Comparison of ENCODE assay signal across 1 fruit fly cellular context in the genomic region with DNA sequence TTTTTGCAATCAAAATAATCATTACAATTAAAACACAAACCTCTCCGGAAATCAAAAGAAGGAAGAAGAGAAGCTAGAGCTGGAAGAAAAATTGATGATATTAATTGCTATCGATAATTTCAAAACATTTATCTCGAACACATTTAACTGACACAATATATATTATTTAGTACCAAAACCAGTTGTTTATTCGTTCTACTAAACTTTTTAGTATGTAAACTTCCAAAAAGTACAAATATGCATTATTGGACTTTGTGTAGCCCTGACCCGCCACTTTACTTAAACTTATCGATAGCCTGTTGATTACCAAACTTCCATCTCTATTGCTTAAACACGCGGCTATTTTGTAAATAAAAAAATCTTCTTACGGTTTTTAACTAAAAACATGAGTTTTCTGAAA.
TF ChIP-seq lines count a peak whose summit lies in the region.

A gene (minus strand): TSS at position 73 of the 400 bp plus-strand sequence.
A gene (plus strand): TSS at position 302 of the 400 bp plus-strand sequence.

TF ChIP-seq in whole organism, embryonic, 481 proteins besides CTCF, POLR2A, EP300 and RAD21 (continued from another document and continues in another):
- TF ChIP-seq CG8359 (GFP tag; optimal IDR thresholded peaks at IDR 0.05; lab: Kevin White, UChicago; ENCODE audit: borderline replicate concordance) = peak; percentile 75
- peak; percentile 65 for TF ChIP-seq zfh2 (GFP tag; optimal IDR thresholded peaks at IDR 0.05; lab: Kevin White, UChicago)
- TF ChIP-seq CG8765 (GFP tag; IDR thresholded peaks at IDR 0.05; lab: Robert Waterston, UW) = no peak
- TF ChIP-seq ATbp (GFP tag; optimal IDR thresholded peaks at IDR 0.05; lab: Kevin White, UChicago) = peak; percentile 86
- TF ChIP-seq CG15011 (GFP tag; optimal IDR thresholded peaks at IDR 0.05; lab: Kevin White, UChicago) = peak; percentile 88
- TF ChIP-seq pfk (GFP tag; optimal IDR thresholded peaks at IDR 0.05; lab: Kevin White, UChicago) = peak; percentile 67
- TF ChIP-seq CG7786 (GFP tag; optimal IDR thresholded peaks at IDR 0.05; lab: Kevin White, UChicago) = peak; percentile 42
- peak; percentile 60 for TF ChIP-seq fu2 (GFP tag; optimal IDR thresholded peaks at IDR 0.05; lab: Kevin White, UChicago)
- TF ChIP-seq CG31441 (GFP tag; IDR thresholded peaks at IDR 0.05; lab: Robert Waterston, UW) = peak; percentile 92
- peak; percentile 66 for TF ChIP-seq CG8281 (tag; optimal IDR thresholded peaks at IDR 0.05; lab: Kevin White, UChicago)
- peak; percentile 64; the same call in 2 of the 3 replicates for TF ChIP-seq tgo (GFP tag; IDR thresholded peaks at IDR 0.05; lab: Robert Waterston, UW)
- TF ChIP-seq CG2120 (GFP tag; optimal IDR thresholded peaks at IDR 0.05; lab: Kevin White, UChicago) = peak; percentile 76
- TF ChIP-seq CG17361 (GFP tag; IDR thresholded peaks at IDR 0.05; lab: Robert Waterston, UW) = peak; percentile 93
- TF ChIP-seq NC2α (GFP tag; optimal IDR thresholded peaks at IDR 0.05; lab: Kevin White, UChicago) = peak; percentile 59
- TF ChIP-seq Hr51 (GFP tag; optimal IDR thresholded peaks at IDR 0.05; lab: Kevin White, UChicago) = peak; percentile 76 to 86
- peak; percentile 90 for TF ChIP-seq sqz (GFP tag; optimal IDR thresholded peaks at IDR 0.05; lab: Kevin White, UChicago)
- TF ChIP-seq CG8924 (tag; optimal IDR thresholded peaks at IDR 0.05; lab: Kevin White, UChicago) = peak; percentile 88
- peak; percentile 61 for TF ChIP-seq CG13123 (GFP tag; optimal IDR thresholded peaks at IDR 0.05; lab: Kevin White, UChicago)
- TF ChIP-seq tna (GFP tag; IDR thresholded peaks at IDR 0.05; lab: Robert Waterston, UW; ENCODE audit: partially characterized antibody) = peak; percentile 36; the same call in 1 of the 2 replicates
- TF ChIP-seq Tbp (GFP tag; optimal IDR thresholded peaks at IDR 0.05; lab: Kevin White, UChicago) = no peak
- TF ChIP-seq CG1603 (tag; optimal IDR thresholded peaks at IDR 0.05; lab: Kevin White, UChicago) = peak; percentile 85
- TF ChIP-seq CG12391 (tag; optimal IDR thresholded peaks at IDR 0.05; lab: Kevin White, UChicago) = peak; percentile 94
- peak; percentile 71 for TF ChIP-seq zfh1 (GFP tag; IDR thresholded peaks at IDR 0.05; lab: Robert Waterston, UW)
- TF ChIP-seq bab2 (GFP tag; optimal IDR thresholded peaks at IDR 0.05; lab: Kevin White, UChicago) = peak; percentile 65
- peak; percentile 59 for TF ChIP-seq CG3995 (GFP tag; optimal IDR thresholded peaks at IDR 0.05; lab: Kevin White, UChicago)
- peak; percentile 89 for TF ChIP-seq CG8388 (GFP tag; optimal IDR thresholded peaks at IDR 0.05; lab: Kevin White, UChicago)
- peak; percentile 58 for TF ChIP-seq repo (GFP tag; optimal IDR thresholded peaks at IDR 0.05; lab: Kevin White, UChicago)
- TF ChIP-seq bigmax (GFP tag; optimal IDR thresholded peaks at IDR 0.05; lab: Kevin White, UChicago) = peak; percentile 21
- TF ChIP-seq org-1 (GFP tag; optimal IDR thresholded peaks at IDR 0.05; lab: Kevin White, UChicago) = peak; percentile 79
- no peak for TF ChIP-seq Dip2 (GFP tag; IDR thresholded peaks at IDR 0.05; lab: Robert Waterston, UW)
- peak; percentile 25 for TF ChIP-seq Elba2 (GFP tag; optimal IDR thresholded peaks at IDR 0.05; lab: Kevin White, UChicago)
- peak; percentile 79 for TF ChIP-seq nom (GFP tag; optimal IDR thresholded peaks at IDR 0.05; lab: Kevin White, UChicago)
- peak; percentile 81; the same call in 2 of the 3 replicates for TF ChIP-seq gce (GFP tag; IDR thresholded peaks at IDR 0.05; lab: Robert Waterston, UW)
- TF ChIP-seq vvl (GFP tag; IDR thresholded peaks at IDR 0.05; lab: Robert Waterston, UW) = peak; percentile 79
- TF ChIP-seq mam (GFP tag; optimal IDR thresholded peaks at IDR 0.05; lab: Kevin White, UChicago) = peak; percentile 78
- TF ChIP-seq ham (GFP tag; IDR thresholded peaks at IDR 0.05; lab: Robert Waterston, UW) = peak; percentile 39; the same call in 1 of the 2 replicates
- no peak for TF ChIP-seq cad (GFP tag; optimal IDR thresholded peaks at IDR 0.05; lab: Kevin White, UChicago)
- TF ChIP-seq CG9797 (GFP tag; optimal IDR thresholded peaks at IDR 0.05; lab: Kevin White, UChicago) = peak; percentile 59
- TF ChIP-seq CG31365 (tag; optimal IDR thresholded peaks at IDR 0.05; lab: Kevin White, UChicago) = peak; percentile 77
- TF ChIP-seq Atf-2 (GFP tag; optimal IDR thresholded peaks at IDR 0.05; lab: Kevin White, UChicago) = peak; percentile 64
- peak; percentile 82 for TF ChIP-seq CG17186 (GFP tag; optimal IDR thresholded peaks at IDR 0.05; lab: Kevin White, UChicago)
- TF ChIP-seq CG3847 (GFP tag; IDR thresholded peaks at IDR 0.05; lab: Robert Waterston, UW) = peak; percentile 68
- TF ChIP-seq stwl (tag; optimal IDR thresholded peaks at IDR 0.05; lab: Kevin White, UChicago) = peak; percentile 84
- TF ChIP-seq fru (optimal IDR thresholded peaks at IDR 0.05; lab: Kevin White, UChicago) = no peak
- peak; percentile 66 for TF ChIP-seq jumu (GFP tag; optimal IDR thresholded peaks at IDR 0.05; lab: Kevin White, UChicago)
- TF ChIP-seq CG2712 (tag; optimal IDR thresholded peaks at IDR 0.05; lab: Kevin White, UChicago) = peak; percentile 90
- TF ChIP-seq Lhr (GFP tag; optimal IDR thresholded peaks at IDR 0.05; lab: Kevin White, UChicago) = peak; percentile 88
- TF ChIP-seq fd3F (GFP tag; optimal IDR thresholded peaks at IDR 0.05; lab: Kevin White, UChicago) = peak; percentile 82
- peak; percentile 52 for TF ChIP-seq Neu2 (GFP tag; optimal IDR thresholded peaks at IDR 0.05; lab: Kevin White, UChicago; ENCODE audit: borderline replicate concordance)
- no peak for TF ChIP-seq dati (GFP tag; IDR thresholded peaks at IDR 0.05; lab: Robert Waterston, UW)
- TF ChIP-seq GATAe (GFP tag; conservative IDR thresholded peaks at IDR 0.05; lab: Robert Waterston, UW) = peak; percentile 54
- peak; percentile 69 for TF ChIP-seq CG9609 (GFP tag; optimal IDR thresholded peaks at IDR 0.05; lab: Kevin White, UChicago)
- peak; percentile 84 for TF ChIP-seq Atf6 (GFP tag; IDR thresholded peaks at IDR 0.05; lab: Robert Waterston, UW)
- peak; percentile 52; the same call in 1 of the 2 replicates for TF ChIP-seq CG10959 (GFP tag; IDR thresholded peaks at IDR 0.05; lab: Robert Waterston, UW)
- peak; percentile 76 for TF ChIP-seq CG2875 (GFP tag; optimal IDR thresholded peaks at IDR 0.05; lab: Kevin White, UChicago)
- TF ChIP-seq CG18011 (GFP tag; optimal IDR thresholded peaks at IDR 0.05; lab: Kevin White, UChicago) = peak; percentile 74
- TF ChIP-seq CG7372 (GFP tag; IDR thresholded peaks at IDR 0.05; lab: Robert Waterston, UW) = peak; percentile 66
- TF ChIP-seq CG14050 (GFP tag; IDR thresholded peaks at IDR 0.05; lab: Robert Waterston, UW) = peak; percentile 63; the same call in 2 of the 3 replicates
- peak; percentile 92 for TF ChIP-seq CG10147 (GFP tag; optimal IDR thresholded peaks at IDR 0.05; lab: Kevin White, UChicago)
- TF ChIP-seq CG6765 (GFP tag; optimal IDR thresholded peaks at IDR 0.05; lab: Kevin White, UChicago) = peak; percentile 96
- TF ChIP-seq CG6254 (GFP tag; optimal IDR thresholded peaks at IDR 0.05; lab: Kevin White, UChicago) = peak; percentile 84
- peak; percentile 34; the same call in 1 of the 2 replicates for TF ChIP-seq CG11247 (GFP tag; IDR thresholded peaks at IDR 0.05; lab: Robert Waterston, UW)
- TF ChIP-seq CG9727 (GFP tag; optimal IDR thresholded peaks at IDR 0.05; lab: Kevin White, UChicago) = peak; percentile 97
- peak; percentile 83 for TF ChIP-seq gem (tag; optimal IDR thresholded peaks at IDR 0.05; lab: Kevin White, UChicago)
- TF ChIP-seq Dek (tag; optimal IDR thresholded peaks at IDR 0.05; lab: Kevin White, UChicago) = peak; percentile 80
- TF ChIP-seq Antp (GFP tag; optimal IDR thresholded peaks at IDR 0.05; lab: Kevin White, UChicago) = peak; percentile 52
- peak; percentile 68 to 85 for TF ChIP-seq dpn (GFP tag; optimal IDR thresholded peaks at IDR 0.05; lab: Kevin White, UChicago)
- peak; percentile 62 for TF ChIP-seq Atf3 (GFP tag; optimal IDR thresholded peaks at IDR 0.05; lab: Kevin White, UChicago)
- TF ChIP-seq MTF-1 (GFP tag; optimal IDR thresholded peaks at IDR 0.05; lab: Kevin White, UChicago; ENCODE audit: borderline replicate concordance) = peak; percentile 84
- peak; percentile 78 for TF ChIP-seq HmgZ (tag; optimal IDR thresholded peaks at IDR 0.05; lab: Kevin White, UChicago)
- peak; percentile 73 for TF ChIP-seq Hand (GFP tag; optimal IDR thresholded peaks at IDR 0.05; lab: Kevin White, UChicago)
- TF ChIP-seq sens (GFP tag; lab: Kevin White, UChicago) = peak; percentile 98
- TF ChIP-seq Poxn (GFP tag; IDR thresholded peaks at IDR 0.05; lab: Robert Waterston, UW) = no peak
- TF ChIP-seq ftz-f1 (GFP tag; optimal IDR thresholded peaks at IDR 0.05; lab: Kevin White, UChicago) = no peak
- TF ChIP-seq CG17829 (tag; optimal IDR thresholded peaks at IDR 0.05; lab: Kevin White, UChicago) = peak; percentile 87
- peak; percentile 57; the same call in 1 of the 2 replicates for TF ChIP-seq CG5953 (GFP tag; IDR thresholded peaks at IDR 0.05; lab: Robert Waterston, UW)
- no peak for TF ChIP-seq CG8478 (optimal IDR thresholded peaks at IDR 0.05; lab: Kevin White, UChicago)
- TF ChIP-seq hkb (optimal IDR thresholded peaks at IDR 0.05; lab: Kevin White, UChicago) = no peak
- TF ChIP-seq hkb (GFP tag; IDR thresholded peaks at IDR 0.05; lab: Robert Waterston, UW) = peak; percentile 88
- TF ChIP-seq Eip74EF (GFP tag; optimal IDR thresholded peaks at IDR 0.05; lab: Kevin White, UChicago) = peak in 1 of 2 experiments; percentile 85
- no peak for TF ChIP-seq CG1024 (GFP tag; IDR thresholded peaks at IDR 0.05; lab: Robert Waterston, UW)
- peak; percentile 95 for TF ChIP-seq CG12659 (GFP tag; optimal IDR thresholded peaks at IDR 0.05; lab: Kevin White, UChicago)
- peak; percentile 77 for TF ChIP-seq ewg (GFP tag; optimal IDR thresholded peaks at IDR 0.05; lab: Kevin White, UChicago)
- peak; percentile 93 for TF ChIP-seq CG12104 (GFP tag; optimal IDR thresholded peaks at IDR 0.05; lab: Kevin White, UChicago)
- no peak for TF ChIP-seq Ravus (GFP tag; IDR thresholded peaks at IDR 0.05; lab: Robert Waterston, UW)
- TF ChIP-seq CG18619 (GFP tag; optimal IDR thresholded peaks at IDR 0.05; lab: Kevin White, UChicago) = peak; percentile 91
- TF ChIP-seq Hsf (GFP tag; optimal IDR thresholded peaks at IDR 0.05; lab: Kevin White, UChicago) = peak; percentile 86
- TF ChIP-seq Nf-YB (GFP tag; optimal IDR thresholded peaks at IDR 0.05; lab: Kevin White, UChicago) = peak; percentile 81
- peak; percentile 70 for TF ChIP-seq Sox102F (GFP tag; optimal IDR thresholded peaks at IDR 0.05; lab: Kevin White, UChicago)
- TF ChIP-seq CG7963 (GFP tag; IDR thresholded peaks at IDR 0.05; lab: Robert Waterston, UW; ENCODE audit: partially characterized antibody) = peak; percentile 57; the same call in 2 of the 3 replicates
- peak; percentile 76 for TF ChIP-seq CG4854 (GFP tag; optimal IDR thresholded peaks at IDR 0.05; lab: Kevin White, UChicago)
- peak; percentile 35 for TF ChIP-seq gfzf (GFP tag; optimal IDR thresholded peaks at IDR 0.05; lab: Kevin White, UChicago)
- no peak; the same call in 2 of the 3 replicates for TF ChIP-seq mld (GFP tag; IDR thresholded peaks at IDR 0.05; lab: Robert Waterston, UW; ENCODE audit: partially characterized antibody)
- TF ChIP-seq jing (GFP tag; optimal IDR thresholded peaks at IDR 0.05; lab: Kevin White, UChicago) = peak; percentile 41
- TF ChIP-seq trh (GFP tag; optimal IDR thresholded peaks at IDR 0.05; lab: Kevin White, UChicago) = peak; percentile 79
- TF ChIP-seq CG17568 (GFP tag; optimal IDR thresholded peaks at IDR 0.05; lab: Kevin White, UChicago) = peak; percentile 90
- peak in 1 of 2 experiments; percentile 64 for TF ChIP-seq crp (GFP tag; optimal IDR thresholded peaks at IDR 0.05; lab: Kevin White, UChicago)
- TF ChIP-seq lmd (GFP tag; IDR thresholded peaks at IDR 0.05; lab: Robert Waterston, UW) = peak; percentile 64
- TF ChIP-seq Meics (GFP tag; optimal IDR thresholded peaks at IDR 0.05; lab: Kevin White, UChicago) = peak; percentile 94
- TF ChIP-seq Usf (GFP tag; optimal IDR thresholded peaks at IDR 0.05; lab: Kevin White, UChicago) = peak; percentile 24
- no peak for TF ChIP-seq HLHmδ (GFP tag; optimal IDR thresholded peaks at IDR 0.05; lab: Kevin White, UChicago)
- peak; percentile 97 for TF ChIP-seq CG34376 (GFP tag; optimal IDR thresholded peaks at IDR 0.05; lab: Kevin White, UChicago)
- TF ChIP-seq al (GFP tag; IDR thresholded peaks at IDR 0.05; lab: Robert Waterston, UW) = peak; percentile 64
- peak; percentile 56 for TF ChIP-seq Hmx (GFP tag; optimal IDR thresholded peaks at IDR 0.05; lab: Kevin White, UChicago)
- TF ChIP-seq B-H2 (GFP tag; optimal IDR thresholded peaks at IDR 0.05; lab: Kevin White, UChicago) = peak; percentile 92
- TF ChIP-seq Bgb (GFP tag; IDR thresholded peaks at IDR 0.05; lab: Robert Waterston, UW; ENCODE audit: partially characterized antibody) = peak; percentile 79
- TF ChIP-seq CG17385 (GFP tag; optimal IDR thresholded peaks at IDR 0.05; lab: Kevin White, UChicago) = peak; percentile 99
- TF ChIP-seq HmgD (GFP tag; optimal IDR thresholded peaks at IDR 0.05; lab: Kevin White, UChicago) = peak; percentile 48
- peak in 1 of 3 experiments; percentile 82 for TF ChIP-seq Stat92E (GFP tag; optimal IDR thresholded peaks at IDR 0.05; lab: Kevin White, UChicago)
- TF ChIP-seq Sry-β (GFP tag; optimal IDR thresholded peaks at IDR 0.05; lab: Kevin White, UChicago) = peak; percentile 53
- 0 out of 2 replicates have a peak, but pooled peaks have one; percentile 17 for TF ChIP-seq wdn (GFP tag; IDR thresholded peaks at IDR 0.05; lab: Robert Waterston, UW)
- peak; percentile 29 for TF ChIP-seq psq (GFP tag; optimal IDR thresholded peaks at IDR 0.05; lab: Kevin White, UChicago)
- peak; percentile 81 for TF ChIP-seq Jarid2 (GFP tag; optimal IDR thresholded peaks at IDR 0.05; lab: Kevin White, UChicago)
- TF ChIP-seq Dip3 (GFP tag; optimal IDR thresholded peaks at IDR 0.05; lab: Kevin White, UChicago) = peak; percentile 36
- TF ChIP-seq fd64A (GFP tag; optimal IDR thresholded peaks at IDR 0.05; lab: Kevin White, UChicago) = peak; percentile 89
- TF ChIP-seq Deaf1 (tag; optimal IDR thresholded peaks at IDR 0.05; lab: Kevin White, UChicago) = no peak
- TF ChIP-seq BEAF-32 (GFP tag; optimal IDR thresholded peaks at IDR 0.05; lab: Kevin White, UChicago) = peak; percentile 94
- TF ChIP-seq CG9437 (GFP tag; optimal IDR thresholded peaks at IDR 0.05; lab: Kevin White, UChicago) = peak; percentile 86
- TF ChIP-seq Taf1 (GFP tag; IDR thresholded peaks at IDR 0.05; lab: Robert Waterston, UW) = peak; percentile 60; the same call in 1 of the 2 replicates
- TF ChIP-seq bbx (GFP tag; IDR thresholded peaks at IDR 0.05; lab: Robert Waterston, UW; ENCODE audit: partially characterized antibody) = peak; percentile 71
- peak; percentile 41; the same call in 1 of the 2 replicates for TF ChIP-seq danr (GFP tag; IDR thresholded peaks at IDR 0.05; lab: Robert Waterston, UW)
- peak; percentile 5 for TF ChIP-seq da (GFP tag; optimal IDR thresholded peaks at IDR 0.05; lab: Kevin White, UChicago)
